Fruit fly (Drosophila melanogaster): ENCODE measurements around the gene Rab26.

Rab26 gene

dm6 chr3L:21283795-21284194 is 34.8 kb upstream of the Rab26 start:
- no peak for TF ChIP-seq usp (GFP tag; optimal IDR thresholded peaks at IDR 0.05)
- TF ChIP-seq EcR (GFP tag; optimal IDR thresholded peaks at IDR 0.05) = no peak
- TF ChIP-seq Dll (optimal IDR thresholded peaks at IDR 0.05) = no peak

dm6 chr3L:21284720-21285638 is 33.6 kb upstream of the Rab26 start:
- TF ChIP-seq CG8478 (optimal IDR thresholded peaks at IDR 0.05) (no peak), Dll (optimal IDR thresholded peaks at IDR 0.05) (no peak), usp (GFP tag; optimal IDR thresholded peaks at IDR 0.05) (no peak), pan (optimal IDR thresholded peaks at IDR 0.05) (no peak), psq (optimal IDR thresholded peaks at IDR 0.05) (no peak), EcR (GFP tag; optimal IDR thresholded peaks at IDR 0.05) (no peak)

- TF ChIP-seq Dll (optimal IDR thresholded peaks at IDR 0.05) (no peak), psq (optimal IDR thresholded peaks at IDR 0.05) (no peak), CG8478 (optimal IDR thresholded peaks at IDR 0.05) (peak; percentile 83), pan (optimal IDR thresholded peaks at IDR 0.05) (no peak), usp (GFP tag; optimal IDR thresholded peaks at IDR 0.05) (no peak), EcR (GFP tag; optimal IDR thresholded peaks at IDR 0.05) (peak; percentile 46 to 71)
Observed at dm6 chr3L:21285639-21286338, 32.8 kb upstream of the Rab26 start, which contains the start of the genes CG12974 and pzg. Gene CG12974 (minus strand): TSS chr3L:21285962. Gene pzg (plus strand): TSS chr3L:21286099.

- TF ChIP-seq pan (optimal IDR thresholded peaks at IDR 0.05) (no peak), psq (optimal IDR thresholded peaks at IDR 0.05) (no peak), Dll (optimal IDR thresholded peaks at IDR 0.05) (no peak), usp (GFP tag; optimal IDR thresholded peaks at IDR 0.05) (no peak), EcR (GFP tag; optimal IDR thresholded peaks at IDR 0.05) (peak in 1 of 2 experiments; percentile 2), CG8478 (optimal IDR thresholded peaks at IDR 0.05) (no peak)
Observed at dm6 chr3L:21290336-21290735, 28.2 kb upstream of the Rab26 start.

- TF ChIP-seq Dll (optimal IDR thresholded peaks at IDR 0.05) = no peak
- no peak for TF ChIP-seq EcR (GFP tag; optimal IDR thresholded peaks at IDR 0.05)
- TF ChIP-seq usp (GFP tag; optimal IDR thresholded peaks at IDR 0.05) = no peak
- no peak for TF ChIP-seq psq (optimal IDR thresholded peaks at IDR 0.05)
- no peak for TF ChIP-seq CG8478 (optimal IDR thresholded peaks at IDR 0.05)
- TF ChIP-seq pan (optimal IDR thresholded peaks at IDR 0.05) = no peak
Observed at dm6 chr3L:21291055-21291454, 27.5 kb upstream of the Rab26 start.

dm6 chr3L:21292700-21293099 is 25.9 kb upstream of the Rab26 start, which contains the start of gene Cpr78Ca:
Gene Cpr78Ca (minus strand): TSS chr3L:21292800.
- TF ChIP-seq CG8478 (optimal IDR thresholded peaks at IDR 0.05) (no peak), Dll (optimal IDR thresholded peaks at IDR 0.05) (no peak), EcR (GFP tag; optimal IDR thresholded peaks at IDR 0.05) (no peak), usp (GFP tag; optimal IDR thresholded peaks at IDR 0.05) (no peak), pan (optimal IDR thresholded peaks at IDR 0.05) (no peak), psq (optimal IDR thresholded peaks at IDR 0.05) (no peak)

dm6 chr3L:21294202-21294601 is 24.4 kb upstream of the Rab26 start, which contains the start of gene Cpr78Cb:
Gene Cpr78Cb (plus strand): TSS chr3L:21294492.
- no peak for TF ChIP-seq CG8478 (optimal IDR thresholded peaks at IDR 0.05)
- no peak for TF ChIP-seq Dll (optimal IDR thresholded peaks at IDR 0.05)
- TF ChIP-seq pan (optimal IDR thresholded peaks at IDR 0.05) = no peak
- TF ChIP-seq EcR (GFP tag; optimal IDR thresholded peaks at IDR 0.05) = no peak
- no peak for TF ChIP-seq usp (GFP tag; optimal IDR thresholded peaks at IDR 0.05)
- no peak for TF ChIP-seq psq (optimal IDR thresholded peaks at IDR 0.05)

dm6 chr3L:21297703-21298102 is 20.9 kb upstream of the Rab26 start, which contains the start of gene Edg78E:
Gene Edg78E (minus strand): TSS chr3L:21297803.
- TF ChIP-seq psq (optimal IDR thresholded peaks at IDR 0.05) (no peak), Dll (optimal IDR thresholded peaks at IDR 0.05) (no peak), usp (GFP tag; optimal IDR thresholded peaks at IDR 0.05) (no peak), CG8478 (optimal IDR thresholded peaks at IDR 0.05) (no peak), EcR (GFP tag; optimal IDR thresholded peaks at IDR 0.05) (no peak), pan (optimal IDR thresholded peaks at IDR 0.05) (no peak)

- TF ChIP-seq CG8478 (optimal IDR thresholded peaks at IDR 0.05) (no peak), psq (optimal IDR thresholded peaks at IDR 0.05) (no peak), usp (GFP tag; optimal IDR thresholded peaks at IDR 0.05) (no peak)
Observed at dm6 chr3L:21298375-21298774, 20.2 kb upstream of the Rab26 start, which contains the start of gene CG43702. Gene CG43702 (plus strand): TSS chr3L:21298675.

dm6 chr3L:21299203-21299602 is 19.4 kb upstream of the Rab26 start:
- TF ChIP-seq pan (optimal IDR thresholded peaks at IDR 0.05) (no peak), usp (GFP tag; optimal IDR thresholded peaks at IDR 0.05) (no peak), CG8478 (optimal IDR thresholded peaks at IDR 0.05) (no peak), psq (optimal IDR thresholded peaks at IDR 0.05) (no peak), Dll (optimal IDR thresholded peaks at IDR 0.05) (no peak), EcR (GFP tag; optimal IDR thresholded peaks at IDR 0.05) (no peak)

- TF ChIP-seq psq (optimal IDR thresholded peaks at IDR 0.05) (no peak), CG8478 (optimal IDR thresholded peaks at IDR 0.05) (no peak), pan (optimal IDR thresholded peaks at IDR 0.05) (no peak), Dll (optimal IDR thresholded peaks at IDR 0.05) (no peak), EcR (GFP tag; optimal IDR thresholded peaks at IDR 0.05) (no peak), usp (GFP tag; optimal IDR thresholded peaks at IDR 0.05) (no peak)
Observed at dm6 chr3L:21300280-21300679, 18.3 kb upstream of the Rab26 start, which contains the start of gene Cpr78Cc. Gene Cpr78Cc (plus strand): TSS chr3L:21300580.
